Worm (Caenorhabditis elegans): Measurements from ENCODE around the gene apc-17.

Gene apc-17

ce11 chrII:11126312-11127000, 18.5 kb downstream of the apc-17 start, which contains the start of the genes rps-9 and lsm-1 (continued):
- TF ChIP-seq lsy-12 (tag; optimal IDR thresholded peaks at IDR 0.05) (peak; percentile 1), nhr-237 (tag; optimal IDR thresholded peaks at IDR 0.05) (no peak), ceh-16 (tag; optimal IDR thresholded peaks at IDR 0.05) (no peak), tbx-2 (tag; optimal IDR thresholded peaks at IDR 0.05) (no peak), egl-27 (tag; optimal IDR thresholded peaks at IDR 0.05) (no peak), fkh-2 (tag; optimal IDR thresholded peaks at IDR 0.05) (no peak), pqm-1 (tag; optimal IDR thresholded peaks at IDR 0.05) (peak; percentile 28), ceh-9 (tag; optimal IDR thresholded peaks at IDR 0.05) (no peak), sea-2 (GFP tag; optimal IDR thresholded peaks at IDR 0.05) (no peak), unc-39 (tag; optimal IDR thresholded peaks at IDR 0.05) (no peak), nhr-12 (tag; optimal IDR thresholded peaks at IDR 0.05) (no peak), nhr-77 (tag; optimal IDR thresholded peaks at IDR 0.05) (no peak), nhr-76 (tag; optimal IDR thresholded peaks at IDR 0.05) (no peak), ztf-4 (tag; optimal IDR thresholded peaks at IDR 0.05) (no peak), elt-1 (tag; optimal IDR thresholded peaks at IDR 0.05) (no peak), pha-4 (tag; optimal IDR thresholded peaks at IDR 0.05) (peak; percentile 84), mml-1 (tag; optimal IDR thresholded peaks at IDR 0.05) (no peak), ceh-28 (tag; optimal IDR thresholded peaks at IDR 0.05) (no peak), nhr-25 (tag; optimal IDR thresholded peaks at IDR 0.05) (peak; percentile 65), egl-5 (tag; optimal IDR thresholded peaks at IDR 0.05) (no peak)

- no peak for TF ChIP-seq egl-5 (tag; optimal IDR thresholded peaks at IDR 0.05)
- TF ChIP-seq pha-4 (tag; optimal IDR thresholded peaks at IDR 0.05) = no peak
- TF ChIP-seq zag-1 (tag; optimal IDR thresholded peaks at IDR 0.05) = no peak
These were observed 19.4 kb downstream of the apc-17 start, which contains the start of gene F40F8.1 for ce11 chrII:11127364-11127763. Gene F40F8.1, plus strand, starts transcription at chrII:11127664.

ce11 chrII:11128989-11129388, 21.1 kb downstream of the apc-17 start, which contains the start of gene F40F8.3:
Gene F40F8.3, plus strand, starts transcription at chrII:11129289.
- no peak for TF ChIP-seq nhr-43 (tag; optimal IDR thresholded peaks at IDR 0.05; ENCODE audit: poor library complexity, severe bottlenecking)
- no peak for TF ChIP-seq fkh-10 (GFP tag; optimal IDR thresholded peaks at IDR 0.05)
- no peak for TF ChIP-seq ceh-9 (tag; optimal IDR thresholded peaks at IDR 0.05)
- TF ChIP-seq mml-1 (tag; optimal IDR thresholded peaks at IDR 0.05) = no peak
- no peak for TF ChIP-seq pha-4 (tag; optimal IDR thresholded peaks at IDR 0.05)
- no peak for TF ChIP-seq nhr-28 (tag; optimal IDR thresholded peaks at IDR 0.05)
- TF ChIP-seq egl-27 (tag; optimal IDR thresholded peaks at IDR 0.05) = no peak
- TF ChIP-seq nhr-12 (tag; optimal IDR thresholded peaks at IDR 0.05) = no peak
- TF ChIP-seq ama-1 (optimal IDR thresholded peaks at IDR 0.05) = no peak
- TF ChIP-seq fkh-2 (tag; optimal IDR thresholded peaks at IDR 0.05) = no peak
- no peak for TF ChIP-seq ceh-16 (tag; optimal IDR thresholded peaks at IDR 0.05)
- no peak for TF ChIP-seq lin-39 (tag; optimal IDR thresholded peaks at IDR 0.05)
- no peak for TF ChIP-seq egl-5 (tag; optimal IDR thresholded peaks at IDR 0.05)

- TF ChIP-seq ztf-4 (tag; optimal IDR thresholded peaks at IDR 0.05) = no peak
- no peak for TF ChIP-seq nhr-12 (tag; optimal IDR thresholded peaks at IDR 0.05)
- no peak for TF ChIP-seq aly-2 (tag; optimal IDR thresholded peaks at IDR 0.05)
- TF ChIP-seq nhr-237 (tag; optimal IDR thresholded peaks at IDR 0.05) = no peak
- no peak for TF ChIP-seq sea-2 (GFP tag; optimal IDR thresholded peaks at IDR 0.05)
- TF ChIP-seq ceh-16 (tag; optimal IDR thresholded peaks at IDR 0.05) = no peak
- no peak for TF ChIP-seq egl-5 (tag; optimal IDR thresholded peaks at IDR 0.05)
- no peak for TF ChIP-seq eor-1 (tag; optimal IDR thresholded peaks at IDR 0.05)
- no peak for TF ChIP-seq nhr-25 (tag; optimal IDR thresholded peaks at IDR 0.05)
- no peak for TF ChIP-seq elt-2 (tag; optimal IDR thresholded peaks at IDR 0.05)
- TF ChIP-seq fos-1 (tag; optimal IDR thresholded peaks at IDR 0.05) = no peak
These were observed 21.6 kb downstream of the apc-17 start, which contains the start of gene F40F8.12 for ce11 chrII:11129517-11129916. Gene F40F8.12, plus strand, starts transcription at chrII:11129817.

ce11 chrII:11132542-11132941, 24.6 kb downstream of the apc-17 start, which contains the start of gene F40F8.11:
Gene F40F8.11, minus strand, starts transcription at chrII:11132590.
- no peak for TF ChIP-seq ceh-16 (tag; optimal IDR thresholded peaks at IDR 0.05)
- TF ChIP-seq ama-1 (optimal IDR thresholded peaks at IDR 0.05) = no peak
- TF ChIP-seq egl-27 (tag; optimal IDR thresholded peaks at IDR 0.05) = no peak
- no peak for TF ChIP-seq nhr-76 (tag; optimal IDR thresholded peaks at IDR 0.05)
- TF ChIP-seq lsy-12 (tag; optimal IDR thresholded peaks at IDR 0.05) = no peak
- TF ChIP-seq ceh-28 (tag; optimal IDR thresholded peaks at IDR 0.05) = no peak
- no peak for TF ChIP-seq pqm-1 (tag; optimal IDR thresholded peaks at IDR 0.05)
- no peak for TF ChIP-seq zag-1 (tag; optimal IDR thresholded peaks at IDR 0.05)
- TF ChIP-seq R02D3.7 (tag; optimal IDR thresholded peaks at IDR 0.05) = no peak
- TF ChIP-seq nhr-43 (tag; optimal IDR thresholded peaks at IDR 0.05; ENCODE audit: poor library complexity, severe bottlenecking) = no peak
- TF ChIP-seq lin-39 (tag; optimal IDR thresholded peaks at IDR 0.05) = no peak
- TF ChIP-seq daf-12 (tag; optimal IDR thresholded peaks at IDR 0.05) = no peak
- no peak for TF ChIP-seq nhr-67 (tag; optimal IDR thresholded peaks at IDR 0.05)
- no peak for TF ChIP-seq ceh-82 (tag; optimal IDR thresholded peaks at IDR 0.05)
- TF ChIP-seq snpc-4 (tag; optimal IDR thresholded peaks at IDR 0.05) = peak; percentile 8
- TF ChIP-seq tbx-2 (tag; optimal IDR thresholded peaks at IDR 0.05) = no peak
- no peak for TF ChIP-seq eor-1 (tag; optimal IDR thresholded peaks at IDR 0.05)
- TF ChIP-seq egl-5 (tag; optimal IDR thresholded peaks at IDR 0.05) = no peak
- TF ChIP-seq fkh-10 (GFP tag; optimal IDR thresholded peaks at IDR 0.05) = no peak
- no peak for TF ChIP-seq unc-62 (GFP tag; optimal IDR thresholded peaks at IDR 0.05)
- TF ChIP-seq unc-39 (tag; optimal IDR thresholded peaks at IDR 0.05) = no peak
- no peak for TF ChIP-seq ztf-4 (tag; optimal IDR thresholded peaks at IDR 0.05)
- peak; percentile 54 for TF ChIP-seq nfya-1 (tag; optimal IDR thresholded peaks at IDR 0.05; ENCODE audit: insufficient read depth)
- no peak for TF ChIP-seq nhr-25 (tag; optimal IDR thresholded peaks at IDR 0.05)
- no peak for TF ChIP-seq ZK546.5 (tag; optimal IDR thresholded peaks at IDR 0.05)
- TF ChIP-seq hmg-11 (tag; optimal IDR thresholded peaks at IDR 0.05) = peak; percentile 15
- no peak for TF ChIP-seq ztf-11 (tag; optimal IDR thresholded peaks at IDR 0.05)
- no peak for TF ChIP-seq nhr-77 (tag; optimal IDR thresholded peaks at IDR 0.05)
- no peak for TF ChIP-seq mml-1 (tag; optimal IDR thresholded peaks at IDR 0.05)
- TF ChIP-seq fos-1 (tag; optimal IDR thresholded peaks at IDR 0.05) = no peak

Measured in whole organism, L3 larva.